Worm (Caenorhabditis elegans): ENCODE results near the gene cah-4.

DNA sequence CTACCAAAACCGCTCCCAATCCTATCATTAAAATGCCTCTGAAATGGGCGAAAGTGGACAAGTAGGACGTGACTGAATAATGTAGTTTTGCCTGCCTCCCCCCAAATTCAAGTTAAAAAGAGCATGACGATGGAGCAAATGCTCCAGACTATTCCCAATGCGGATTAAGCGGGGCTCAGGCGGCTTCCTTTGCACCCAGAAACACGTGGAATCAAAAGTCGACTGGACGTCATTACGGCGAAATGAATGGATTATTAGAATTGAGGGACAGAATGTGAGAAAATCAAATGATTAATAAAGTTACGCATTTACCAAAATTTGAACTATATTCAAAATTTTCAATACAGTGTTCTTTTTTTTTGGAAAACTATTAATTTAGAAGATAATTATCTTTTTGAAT, 42.5 kb upstream of the cah-4 start:
- no peak for TF ChIP-seq ama-1 (optimal IDR thresholded peaks at IDR 0.05)
- no peak for TF ChIP-seq ama-1 (GFP tag; optimal IDR thresholded peaks at IDR 0.05)
- no peak for TF ChIP-seq efl-1 (GFP tag; optimal IDR thresholded peaks at IDR 0.05)
- no peak for TF ChIP-seq F22D6.2 (tag; optimal IDR thresholded peaks at IDR 0.05)
- TF ChIP-seq F49E8.2 (tag; optimal IDR thresholded peaks at IDR 0.05; ENCODE audit: insufficient read depth): no peak
- no peak for TF ChIP-seq unc-62 (GFP tag; optimal IDR thresholded peaks at IDR 0.05)
- TF ChIP-seq hmg-1.2 (GFP tag; IDR thresholded peaks at IDR 0.05): no peak
- no peak for TF ChIP-seq madf-3 (GFP tag; IDR thresholded peaks at IDR 0.05)
- TF ChIP-seq aptf-2 (GFP tag; conservative IDR thresholded peaks at IDR 0.05): no peak
- no peak for TF ChIP-seq gei-17 (GFP tag; optimal IDR thresholded peaks at IDR 0.05)
